Fruit fly (Drosophila melanogaster): ENCODE results near the gene CG17026.

CG17026 gene

DNA sequence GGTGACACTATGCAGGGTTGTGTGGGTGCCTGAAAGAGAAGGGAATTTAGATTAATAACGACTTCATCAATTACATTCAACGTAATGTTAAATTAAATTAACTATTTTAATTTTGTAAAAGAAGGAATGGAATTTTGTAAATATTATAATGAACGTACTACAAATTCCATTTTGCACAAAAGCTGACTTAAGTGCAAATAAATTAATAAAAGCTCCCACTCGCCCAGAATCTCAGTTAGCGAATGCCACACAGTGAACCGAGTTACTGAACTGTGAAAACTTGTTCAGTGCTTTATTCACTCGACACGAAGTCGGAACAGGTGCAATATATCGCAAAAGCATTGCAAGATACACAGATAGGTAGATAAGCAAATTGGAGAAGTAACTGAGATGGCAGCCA, at the start of gene CG17026:
Gene CG17026 (plus strand): TSS at position 301 of the 400 bp plus-strand sequence.
- TF ChIP-seq ttk (optimal IDR thresholded peaks at IDR 0.05), result no peak
- no peak for TF ChIP-seq Myc (optimal IDR thresholded peaks at IDR 0.05)
- no peak for TF ChIP-seq insv (optimal IDR thresholded peaks at IDR 0.05)
- TF ChIP-seq Sin3A (optimal IDR thresholded peaks at IDR 0.05), result no peak
- TF ChIP-seq psq (optimal IDR thresholded peaks at IDR 0.05), result no peak
- no peak for TF ChIP-seq h (optimal IDR thresholded peaks at IDR 0.05)

DNA sequence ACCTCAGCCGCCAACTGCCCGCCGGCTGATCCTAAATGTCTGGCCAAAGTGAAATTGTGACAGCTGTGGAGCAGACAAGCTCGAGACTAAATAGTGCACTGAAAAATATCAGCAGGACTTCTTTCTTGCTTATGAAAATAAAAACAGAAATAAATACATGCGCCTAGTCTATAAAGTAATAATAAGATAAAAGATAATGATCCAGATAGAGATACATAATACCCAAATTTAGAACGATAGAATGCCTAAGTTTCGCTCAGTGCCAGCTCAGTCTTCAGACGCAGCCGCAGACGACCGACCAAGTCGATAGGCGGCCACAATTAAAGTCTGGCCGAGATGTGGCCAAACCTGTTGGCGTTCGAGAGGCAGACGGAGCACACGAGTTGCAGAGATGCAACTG, 34.3 kb upstream of the CG17026 start:
- TF ChIP-seq Myc (optimal IDR thresholded peaks at IDR 0.05) (no peak), insv (optimal IDR thresholded peaks at IDR 0.05) (no peak), psq (optimal IDR thresholded peaks at IDR 0.05) (no peak), Sin3A (optimal IDR thresholded peaks at IDR 0.05) (no peak), ttk (optimal IDR thresholded peaks at IDR 0.05) (no peak), h (optimal IDR thresholded peaks at IDR 0.05) (no peak)

DNA sequence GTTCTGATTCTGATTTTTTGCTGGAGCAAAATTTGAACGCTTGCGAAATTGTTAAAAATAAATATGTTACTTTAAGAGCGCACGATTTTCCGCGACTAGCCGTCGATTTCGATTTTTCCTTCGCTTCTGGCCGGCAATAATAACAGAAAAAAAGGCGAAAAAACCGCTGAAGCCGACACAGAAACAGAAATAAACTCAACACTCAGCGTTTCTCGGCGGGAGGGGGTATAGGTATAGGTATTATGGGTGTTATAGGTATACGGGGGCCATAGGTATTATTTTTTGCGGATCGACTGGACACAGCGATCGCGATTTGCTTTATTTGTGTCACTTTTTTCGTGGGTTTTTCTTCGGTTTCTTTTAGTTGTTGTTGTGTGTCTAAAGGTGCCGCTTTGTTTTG, 22.9 kb upstream of the CG17026 start:
- TF ChIP-seq ttk (optimal IDR thresholded peaks at IDR 0.05) (no peak), psq (optimal IDR thresholded peaks at IDR 0.05) (no peak), Sin3A (optimal IDR thresholded peaks at IDR 0.05) (no peak), insv (optimal IDR thresholded peaks at IDR 0.05) (no peak), h (optimal IDR thresholded peaks at IDR 0.05) (no peak), Myc (optimal IDR thresholded peaks at IDR 0.05) (no peak)

DNA sequence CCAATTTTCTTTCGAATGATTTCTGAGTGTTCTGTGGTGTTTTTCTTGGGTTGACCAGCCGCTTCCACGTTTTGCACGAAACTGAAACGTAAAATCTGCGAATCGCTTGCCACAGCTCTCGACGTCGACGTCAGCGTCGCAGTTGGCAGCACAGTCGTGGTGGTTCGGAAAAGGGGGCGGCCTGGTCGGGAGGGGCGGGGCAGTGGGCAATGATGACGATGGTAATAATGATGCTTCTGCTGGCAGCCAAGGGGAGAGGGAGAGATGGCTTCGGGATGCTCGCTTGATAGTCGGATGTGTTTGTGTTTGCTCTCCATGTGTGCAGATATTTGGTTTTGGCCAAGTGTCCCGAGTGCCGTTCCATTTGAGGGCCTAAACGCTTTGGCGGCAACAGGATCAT, 22.3 kb upstream of the CG17026 start:
- no peak for TF ChIP-seq ttk (optimal IDR thresholded peaks at IDR 0.05)
- TF ChIP-seq insv (optimal IDR thresholded peaks at IDR 0.05), result no peak
- TF ChIP-seq psq (optimal IDR thresholded peaks at IDR 0.05), result no peak
- no peak for TF ChIP-seq Myc (optimal IDR thresholded peaks at IDR 0.05)
- TF ChIP-seq h (optimal IDR thresholded peaks at IDR 0.05), result no peak
- no peak for TF ChIP-seq Sin3A (optimal IDR thresholded peaks at IDR 0.05)

DNA sequence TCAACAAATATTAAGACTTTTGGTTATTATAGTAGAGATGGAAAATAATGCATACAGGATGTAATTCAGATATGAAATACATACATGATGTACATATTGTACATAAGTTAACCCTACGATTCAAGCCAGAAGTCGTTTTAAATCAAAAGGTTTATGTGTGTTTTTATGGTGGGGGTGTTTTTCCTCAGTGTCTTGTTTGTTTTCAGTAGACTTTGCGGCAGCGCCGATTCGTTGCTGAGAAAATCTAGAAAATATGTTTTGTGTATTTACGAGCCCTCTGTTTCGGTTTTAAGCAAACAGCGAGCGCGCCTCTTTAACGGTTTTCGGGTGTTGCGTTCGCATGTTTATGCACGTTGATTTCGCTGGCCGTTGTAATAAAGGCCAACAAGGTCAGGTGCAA, 21.3 kb upstream of the CG17026 start:
- TF ChIP-seq h (optimal IDR thresholded peaks at IDR 0.05) (no peak), ttk (optimal IDR thresholded peaks at IDR 0.05) (no peak), psq (optimal IDR thresholded peaks at IDR 0.05) (no peak), insv (optimal IDR thresholded peaks at IDR 0.05) (no peak)

DNA sequence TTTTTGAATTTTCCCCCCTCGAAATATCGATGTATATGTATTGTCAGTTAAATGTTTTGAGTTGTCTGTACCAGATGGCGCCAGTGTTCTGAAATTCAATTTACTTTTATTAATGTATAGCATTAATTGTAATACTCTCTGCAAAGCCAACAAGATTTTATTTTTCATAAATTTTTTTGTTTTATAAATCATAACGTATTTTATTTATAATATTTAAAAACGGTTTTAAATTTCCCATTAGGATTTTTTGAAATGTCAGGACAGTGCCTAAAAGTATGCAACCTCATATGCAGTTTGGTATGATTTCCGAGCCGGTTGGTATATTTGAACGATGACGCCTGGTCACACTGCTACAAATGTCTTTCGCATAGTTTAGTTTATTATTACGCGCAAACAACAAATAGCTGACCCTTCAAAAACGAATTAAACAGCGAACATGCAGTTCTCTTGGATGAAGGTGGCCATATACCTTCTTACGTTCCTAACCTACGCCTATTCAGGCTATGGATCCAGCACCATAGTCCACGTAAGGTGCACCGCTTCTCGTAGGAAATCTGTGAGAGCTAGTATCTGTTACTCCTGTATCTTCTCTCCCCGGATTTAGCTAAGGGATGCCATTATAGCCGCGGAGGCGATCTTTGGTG, 20.3 kb upstream of the CG17026 start, which contains the start of the genes Pka-C3 and GXIVsPLA2:
Gene Pka-C3 (minus strand): TSS at position 14 of the 644 bp plus-strand sequence.
Gene GXIVsPLA2 (plus strand): TSS at position 313 of the 644 bp plus-strand sequence.
- TF ChIP-seq Sin3A (optimal IDR thresholded peaks at IDR 0.05) (no peak), psq (optimal IDR thresholded peaks at IDR 0.05) (no peak), insv (optimal IDR thresholded peaks at IDR 0.05) (no peak), ttk (optimal IDR thresholded peaks at IDR 0.05) (no peak), Myc (optimal IDR thresholded peaks at IDR 0.05) (no peak), h (optimal IDR thresholded peaks at IDR 0.05) (no peak)

DNA sequence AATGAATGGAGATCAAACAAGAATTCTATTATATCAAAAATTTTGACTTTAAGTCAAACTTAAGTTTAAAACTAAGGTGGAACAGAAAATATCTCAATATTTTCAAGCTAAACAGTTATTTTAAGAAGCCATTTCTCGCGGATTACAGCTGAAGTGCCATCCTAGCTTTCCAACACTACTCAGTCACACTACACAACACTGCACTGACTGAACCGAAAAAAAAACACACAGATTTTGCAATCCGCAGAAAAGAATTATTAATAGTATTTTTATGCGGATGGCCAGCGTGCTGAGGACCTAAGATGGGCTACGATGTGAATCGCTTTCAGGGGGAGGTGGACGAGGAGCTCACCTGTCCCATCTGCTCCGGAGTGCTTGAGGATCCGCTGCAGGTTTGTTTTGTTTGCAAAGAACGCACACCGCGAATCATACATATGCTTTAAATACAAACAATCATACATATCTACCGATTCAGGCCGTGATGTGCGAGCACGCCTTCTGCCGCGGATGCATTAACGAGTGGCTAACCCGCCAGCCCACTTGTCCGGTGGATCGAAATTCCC, 18.6 kb upstream of the CG17026 start, which contains the start of gene elgi:
Gene elgi (plus strand): TSS at position 103 of the 563 bp plus-strand sequence.
- TF ChIP-seq insv (optimal IDR thresholded peaks at IDR 0.05) (no peak), psq (optimal IDR thresholded peaks at IDR 0.05) (no peak)

DNA sequence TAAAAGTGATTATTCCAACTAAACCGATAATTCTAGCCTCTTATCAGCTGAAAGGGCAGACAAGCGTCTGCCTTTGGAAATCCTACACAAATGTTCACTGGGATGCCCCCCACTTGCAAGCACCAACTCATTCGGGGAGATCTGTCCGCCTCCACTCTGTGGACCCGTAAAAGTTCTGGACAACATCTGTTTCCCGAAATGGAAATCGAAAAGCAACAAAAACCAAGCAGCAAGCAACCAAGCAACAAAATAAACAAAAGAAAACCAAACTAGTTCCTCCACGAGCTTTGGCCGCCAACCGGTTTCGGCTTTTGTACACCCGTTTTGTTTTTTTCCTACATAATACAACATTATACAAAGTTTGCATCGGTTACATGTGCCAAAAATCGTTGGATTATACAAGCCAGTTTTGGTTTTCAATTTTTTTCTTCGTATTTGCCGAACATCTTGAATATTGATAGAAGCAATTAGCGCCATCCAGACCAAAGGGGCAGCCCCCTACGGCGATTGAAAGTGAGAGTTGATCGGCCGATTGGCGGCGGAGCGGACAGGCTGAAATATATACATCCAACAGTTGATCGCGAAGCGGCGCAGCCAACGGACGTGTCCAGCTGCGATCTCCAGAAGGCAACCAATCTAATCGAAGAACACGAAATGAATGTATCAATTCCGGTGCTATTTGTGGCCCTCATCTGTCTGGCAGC, 16.4 kb upstream of the CG17026 start, which contains the start of gene CG17032:
Gene CG17032 (plus strand): TSS at position 232 of the 704 bp plus-strand sequence.
- TF ChIP-seq Sin3A (optimal IDR thresholded peaks at IDR 0.05) (no peak), ttk (optimal IDR thresholded peaks at IDR 0.05) (no peak), Myc (optimal IDR thresholded peaks at IDR 0.05) (no peak), h (optimal IDR thresholded peaks at IDR 0.05) (no peak), insv (optimal IDR thresholded peaks at IDR 0.05) (no peak), psq (optimal IDR thresholded peaks at IDR 0.05) (no peak)

DNA sequence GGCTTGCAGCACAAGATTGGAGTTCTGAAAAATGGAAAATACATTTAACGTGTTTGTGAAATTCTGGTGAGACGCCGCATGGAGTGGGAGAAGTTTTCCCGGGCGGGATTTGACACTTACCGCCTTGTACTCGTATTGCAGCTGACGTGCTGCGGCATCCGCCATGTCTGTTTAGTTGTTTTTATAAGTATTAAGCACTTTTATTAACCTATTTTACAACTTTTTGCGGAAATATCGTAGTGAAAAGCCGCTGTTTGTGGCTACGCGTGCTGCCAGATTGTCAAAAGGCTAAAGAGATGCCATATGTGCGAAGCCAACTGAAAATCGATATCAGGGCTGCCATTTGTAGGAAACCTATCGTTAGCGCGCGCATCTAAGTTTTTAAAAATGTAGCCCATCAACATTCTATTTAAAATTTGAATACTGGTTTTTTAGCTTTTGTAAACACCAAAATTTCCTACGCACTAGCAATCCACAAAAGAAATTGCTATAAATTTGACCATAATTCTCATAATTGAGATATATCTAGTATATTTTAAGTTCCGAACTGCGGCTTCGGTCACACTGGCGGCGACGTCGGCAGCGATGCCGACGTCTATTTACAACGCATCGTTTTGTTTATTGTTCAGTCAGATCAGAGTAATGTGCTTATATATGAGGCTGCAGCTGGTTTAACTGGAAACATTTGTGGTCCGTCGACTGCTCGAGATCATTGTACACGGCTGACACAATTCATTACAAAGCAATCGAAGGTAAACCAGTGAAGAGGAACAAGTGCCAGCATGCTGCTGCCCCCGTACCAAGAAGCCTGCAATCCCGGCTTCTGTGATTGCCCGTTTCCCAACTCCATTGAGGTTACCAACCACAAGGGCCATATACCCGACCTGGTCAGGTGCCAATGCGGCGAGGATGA, 7.3 kb upstream of the CG17026 start, which contains the start of the genes Brr2 and CG10516:
Gene Brr2 (minus strand): TSS at position 285 of the 913 bp plus-strand sequence.
Gene CG10516 (plus strand): TSS at position 617 of the 913 bp plus-strand sequence.
- no peak for TF ChIP-seq h (optimal IDR thresholded peaks at IDR 0.05)
- no peak for TF ChIP-seq insv (optimal IDR thresholded peaks at IDR 0.05)
- TF ChIP-seq Myc (optimal IDR thresholded peaks at IDR 0.05), result no peak
- no peak for TF ChIP-seq Sin3A (optimal IDR thresholded peaks at IDR 0.05)
- TF ChIP-seq psq (optimal IDR thresholded peaks at IDR 0.05), result no peak
- TF ChIP-seq ttk (optimal IDR thresholded peaks at IDR 0.05), result no peak

DNA sequence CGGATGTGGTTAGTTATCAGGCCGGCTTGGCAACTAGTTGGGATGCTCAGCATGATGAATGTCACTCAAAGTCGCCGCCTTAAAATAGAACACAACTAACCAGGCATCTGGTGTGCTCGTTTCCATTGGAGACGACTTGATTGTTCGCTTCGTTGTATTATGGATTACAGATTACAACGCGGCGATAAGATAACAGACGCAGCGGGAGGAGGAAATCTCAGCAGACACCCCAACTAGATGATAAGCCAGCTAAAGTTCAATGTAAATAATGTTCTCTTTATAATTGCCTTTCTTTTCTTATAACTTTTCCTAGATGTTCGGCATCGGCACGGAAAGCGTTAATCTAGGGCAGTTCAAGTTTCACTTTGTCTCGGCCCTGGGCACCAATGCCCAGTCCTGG, 6.5 kb upstream of the CG17026 start:
- no peak for TF ChIP-seq Myc (optimal IDR thresholded peaks at IDR 0.05)
- no peak for TF ChIP-seq psq (optimal IDR thresholded peaks at IDR 0.05)
- no peak for TF ChIP-seq Sin3A (optimal IDR thresholded peaks at IDR 0.05)

DNA sequence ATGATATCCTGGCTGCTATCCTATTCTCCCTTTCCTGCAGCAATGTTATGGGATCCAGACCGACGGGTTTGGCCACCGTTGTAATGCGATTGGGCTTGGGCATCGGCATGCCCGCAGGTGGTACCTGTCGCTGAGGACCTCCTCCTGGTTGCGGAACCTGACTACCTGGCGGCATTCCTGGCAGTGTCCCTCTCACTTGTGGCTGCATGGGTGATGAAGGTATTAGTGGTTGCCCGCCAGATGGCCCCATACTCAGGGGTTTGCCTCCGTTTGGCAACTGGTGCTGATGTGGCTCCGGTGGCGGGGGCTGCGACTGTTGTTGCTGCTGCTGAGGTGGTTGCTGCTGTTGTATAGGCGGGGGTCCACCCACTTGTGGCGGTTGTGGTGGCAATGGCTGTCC, 1.0 kb upstream of the CG17026 start:
- TF ChIP-seq ttk (optimal IDR thresholded peaks at IDR 0.05) (no peak), Myc (optimal IDR thresholded peaks at IDR 0.05) (no peak), psq (optimal IDR thresholded peaks at IDR 0.05) (no peak)
